Fruit fly (Drosophila melanogaster): Measurements from ENCODE around the gene CG4995.
A peak's percentile ranks its signal among the peaks of the same experiment; 100 is the strongest.

Gene CG4995

dm6 chr2L:10306518-10307260, 15.6 kb upstream of the CG4995 start, which contains the start of the genes CG5390 and CG4968 (continued):
- TF ChIP-seq Bgb (GFP tag; IDR thresholded peaks at IDR 0.05; ENCODE audit: partially characterized antibody) (peak; percentile 31; the same call in 1 of the 2 replicates), H2.0 (GFP tag; IDR thresholded peaks at IDR 0.05) (peak; percentile 64), Hr51 (GFP tag; optimal IDR thresholded peaks at IDR 0.05) (peak; percentile 30 to 83), Hsf (GFP tag; optimal IDR thresholded peaks at IDR 0.05) (peak; percentile 34), CG9727 (GFP tag; optimal IDR thresholded peaks at IDR 0.05) (peak; percentile 52), gce (GFP tag; IDR thresholded peaks at IDR 0.05) (peak; percentile 53; the same call in 1 of the 3 replicates), CG4707 (GFP tag; optimal IDR thresholded peaks at IDR 0.05) (peak; percentile 38), tap (tag; optimal IDR thresholded peaks at IDR 0.05) (no peak), Dll (GFP tag; IDR thresholded peaks at IDR 0.05; ENCODE audit: partially characterized antibody) (peak; percentile 44; the same call in 1 of the 4 replicates), CG1529 (GFP tag; optimal IDR thresholded peaks at IDR 0.05) (peak; percentile 41), CG6254 (GFP tag; optimal IDR thresholded peaks at IDR 0.05) (peak; percentile 59), vfl (GFP tag; optimal IDR thresholded peaks at IDR 0.05) (peak; percentile 30), Stat92E (GFP tag; optimal IDR thresholded peaks at IDR 0.05) (no peak), sqz (GFP tag; optimal IDR thresholded peaks at IDR 0.05) (peak; percentile 43), CG3407 (GFP tag; optimal IDR thresholded peaks at IDR 0.05) (peak; percentile 56), Ptx1 (GFP tag; IDR thresholded peaks at IDR 0.05) (peak; percentile 50; the same call in 1 of the 2 replicates), Dp (GFP tag; optimal IDR thresholded peaks at IDR 0.05) (peak; percentile 58)

dm6 chr2L:10310614-10311382, 11.5 kb upstream of the CG4995 start, which contains the start of gene Cdk5alpha:
Gene Cdk5alpha, minus strand, starts transcription at chr2L:10310956.
- TF ChIP-seq Ets65A (GFP tag) = peak; percentile 79
- TF ChIP-seq Ada2b (GFP tag; IDR thresholded peaks at IDR 0.05) = no peak
- TF ChIP-seq CG33557 (GFP tag; optimal IDR thresholded peaks at IDR 0.05) = no peak
- TF ChIP-seq pzg (GFP tag; optimal IDR thresholded peaks at IDR 0.05) = peak; percentile 18
- peak; percentile 29 for TF ChIP-seq bbx (GFP tag; IDR thresholded peaks at IDR 0.05; ENCODE audit: partially characterized antibody)
- TF ChIP-seq CG14710 (tag; optimal IDR thresholded peaks at IDR 0.05) = peak; percentile 5
- no peak for TF ChIP-seq Camta (GFP tag; optimal IDR thresholded peaks at IDR 0.05)
- no peak for TF ChIP-seq CG1792 (GFP tag; optimal IDR thresholded peaks at IDR 0.05)
- peak; percentile 26 for TF ChIP-seq CG15601 (tag; optimal IDR thresholded peaks at IDR 0.05)
- TF ChIP-seq CG1603 (tag; optimal IDR thresholded peaks at IDR 0.05) = peak; percentile 32
- peak; percentile 92 for TF ChIP-seq onecut (GFP tag; IDR thresholded peaks at IDR 0.05)
- peak; percentile 21 for TF ChIP-seq CHES-1-like (GFP tag; optimal IDR thresholded peaks at IDR 0.05)
- TF ChIP-seq CG13624 (GFP tag; optimal IDR thresholded peaks at IDR 0.05) = peak; percentile 3
- peak; percentile 79 for TF ChIP-seq Med (GFP tag)
- TF ChIP-seq sens (GFP tag) = peak; percentile 85
- TF ChIP-seq MESR4 (GFP tag; optimal IDR thresholded peaks at IDR 0.05) = peak; percentile 8
- TF ChIP-seq seq (GFP tag; IDR thresholded peaks at IDR 0.05) = peak; percentile 85
- TF ChIP-seq zen (tag; optimal IDR thresholded peaks at IDR 0.05) = no peak
- peak; percentile 24 for TF ChIP-seq grn (GFP tag; optimal IDR thresholded peaks at IDR 0.05)
- TF ChIP-seq nerfin-1 (tag; optimal IDR thresholded peaks at IDR 0.05) = peak; percentile 22
- TF ChIP-seq Dll (GFP tag; IDR thresholded peaks at IDR 0.05; ENCODE audit: partially characterized antibody) = no peak
- TF ChIP-seq CG12071 (GFP tag; optimal IDR thresholded peaks at IDR 0.05) = no peak
- peak; percentile 98 for TF ChIP-seq stwl (tag; optimal IDR thresholded peaks at IDR 0.05)
- peak; percentile 8 for TF ChIP-seq CG15514 (GFP tag; optimal IDR thresholded peaks at IDR 0.05)
- peak; percentile 1 for TF ChIP-seq Bteb2 (GFP tag; optimal IDR thresholded peaks at IDR 0.05)
- peak; percentile 41 for TF ChIP-seq Myb (GFP tag; optimal IDR thresholded peaks at IDR 0.05)
- TF ChIP-seq lilli (GFP tag; optimal IDR thresholded peaks at IDR 0.05) = peak; percentile 24
- no peak for TF ChIP-seq Hr78 (GFP tag; optimal IDR thresholded peaks at IDR 0.05)
- peak; percentile 31 for TF ChIP-seq trem (tag; optimal IDR thresholded peaks at IDR 0.05)
- peak; percentile 17 for TF ChIP-seq ems (GFP tag; optimal IDR thresholded peaks at IDR 0.05)
